Fruit fly (Drosophila melanogaster): ENCODE measurements around the gene CG8132.

CG8132 gene

dm6 chr3R:9399951-9400392, 1.3 kb upstream of the CG8132 start, which contains the start of gene CG34117 (continued):
- TF ChIP-seq Asciz (GFP tag; optimal IDR thresholded peaks at IDR 0.05) (peak; percentile 39), CG3163 (GFP tag; optimal IDR thresholded peaks at IDR 0.05) (no peak), Dad (GFP tag; optimal IDR thresholded peaks at IDR 0.05) (peak; percentile 34), Ada2b (GFP tag; IDR thresholded peaks at IDR 0.05) (peak; percentile 86), CG32767 (GFP tag; IDR thresholded peaks at IDR 0.05) (peak; percentile 67; the same call in 1 of the 2 replicates), CG14860 (GFP tag; IDR thresholded peaks at IDR 0.05; ENCODE audit: partially characterized antibody) (no peak), fru (optimal IDR thresholded peaks at IDR 0.05) (no peak), pfk (GFP tag; optimal IDR thresholded peaks at IDR 0.05) (peak; percentile 32), Mad (GFP tag; optimal IDR thresholded peaks at IDR 0.05) (peak; percentile 55), Meics (GFP tag; optimal IDR thresholded peaks at IDR 0.05) (peak; percentile 84), CG10274 (GFP tag; optimal IDR thresholded peaks at IDR 0.05) (no peak), odd (GFP tag; optimal IDR thresholded peaks at IDR 0.05) (peak; percentile 65), aop (GFP tag; IDR thresholded peaks at IDR 0.05) (no peak), Doc3 (GFP tag; IDR thresholded peaks at IDR 0.05; ENCODE audit: partially characterized antibody) (no peak), schlank (tag; optimal IDR thresholded peaks at IDR 0.05) (peak; percentile 54), Vsx1 (GFP tag; optimal IDR thresholded peaks at IDR 0.05) (peak; percentile 52), NfI (GFP tag; optimal IDR thresholded peaks at IDR 0.05) (peak; percentile 78), CG7271 (tag; optimal IDR thresholded peaks at IDR 0.05) (peak; percentile 38), pzg (GFP tag; optimal IDR thresholded peaks at IDR 0.05) (peak; percentile 50), oc (tag; optimal IDR thresholded peaks at IDR 0.05) (peak; percentile 55), kay (GFP tag; optimal IDR thresholded peaks at IDR 0.05) (peak; percentile 48), gce (GFP tag; IDR thresholded peaks at IDR 0.05) (peak; percentile 71; the same call in 2 of the 3 replicates), ken (GFP tag; IDR thresholded peaks at IDR 0.05) (peak; percentile 86), trem (tag; optimal IDR thresholded peaks at IDR 0.05) (peak; percentile 87), h (optimal IDR thresholded peaks at IDR 0.05) (no peak), lab (GFP tag; optimal IDR thresholded peaks at IDR 0.05) (peak; percentile 86), CG30403 (GFP tag; optimal IDR thresholded peaks at IDR 0.05) (peak; percentile 86), btn (GFP tag; optimal IDR thresholded peaks at IDR 0.05) (no peak), Scr (GFP tag; IDR thresholded peaks at IDR 0.05; ENCODE audit: partially characterized antibody) (no peak), Abd-B (GFP tag; optimal IDR thresholded peaks at IDR 0.05) (peak; percentile 64), CkIIα-i1 (GFP tag; IDR thresholded peaks at IDR 0.05) (peak; percentile 44; the same call in 1 of the 2 replicates), stwl (tag; optimal IDR thresholded peaks at IDR 0.05) (peak; percentile 58), CG33557 (GFP tag; optimal IDR thresholded peaks at IDR 0.05) (peak; percentile 61), CG14710 (tag; optimal IDR thresholded peaks at IDR 0.05) (peak; percentile 81), CG11093 (GFP tag; IDR thresholded peaks at IDR 0.05) (peak; percentile 59; the same call in 2 of the 3 replicates), mam (GFP tag; optimal IDR thresholded peaks at IDR 0.05) (peak; percentile 76), CG14050 (GFP tag; IDR thresholded peaks at IDR 0.05) (peak; percentile 75), CG18619 (GFP tag; optimal IDR thresholded peaks at IDR 0.05) (peak; percentile 64), CG42726 (GFP tag; IDR thresholded peaks at IDR 0.05; ENCODE audit: partially characterized antibody) (peak; percentile 34; the same call in 1 of the 2 replicates), gt (GFP tag; IDR thresholded peaks at IDR 0.05) (peak; percentile 51), Adf1 (GFP tag; IDR thresholded peaks at IDR 0.05) (peak; percentile 54; the same call in 1 of the 2 replicates), maf-S (GFP tag; optimal IDR thresholded peaks at IDR 0.05) (peak; percentile 50), insv (GFP tag; optimal IDR thresholded peaks at IDR 0.05) (peak; percentile 80 to 100), CG15269 (tag; optimal IDR thresholded peaks at IDR 0.05) (peak; percentile 88), CG7963 (GFP tag; IDR thresholded peaks at IDR 0.05; ENCODE audit: partially characterized antibody) (no peak), CG16813 (GFP tag; IDR thresholded peaks at IDR 0.05; ENCODE audit: partially characterized antibody) (no peak), Fer1 (GFP tag; optimal IDR thresholded peaks at IDR 0.05) (peak; percentile 84), nerfin-1 (tag; optimal IDR thresholded peaks at IDR 0.05) (peak; percentile 77), CG12155 (GFP tag; optimal IDR thresholded peaks at IDR 0.05) (peak; percentile 81), ems (GFP tag; optimal IDR thresholded peaks at IDR 0.05) (peak; percentile 25)
